Worm (Caenorhabditis elegans) whole organism, L2 larva: Measurements from ENCODE around the gene nas-16.
"Not testable (repeated sequence)": the region's sequence is repeated elsewhere in the genome, so short reads cannot be mapped to it uniquely, and the experiment has no call there.

Experiments
- C34F6.9 ChIP-seq: fragments of 150-350 bp; optimal IDR thresholded peaks from 2 replicates; lab custom pipeline; 2014; ENCODE audit warnings: missing biosample characterization, missing genetic modification characterization
- Y55F3AM.14 ChIP-seq: fragments of 200-800 bp; sonication (Bioruptor generic); optimal IDR thresholded peaks from 2 replicates; lab custom pipeline; 2018; ENCODE audit warnings: mild to moderate bottlenecking, missing genetic modification characterization, missing compliant biosample characterization
- ZK546.5 ChIP-seq: sonication (generic microtip); optimal IDR thresholded peaks from 2 replicates; lab custom pipeline; 2017; ENCODE audit warnings: missing biosample characterization, missing genetic modification characterization
- alr-1 ChIP-seq: fragments of 150-350 bp; optimal IDR thresholded peaks from 2 replicates; lab custom pipeline; 2014; ENCODE audit warnings: missing biosample characterization, missing genetic modification characterization
- aly-2 ChIP-seq: fragments of 150-350 bp; optimal IDR thresholded peaks from 2 replicates; lab custom pipeline; 2014; ENCODE audit warnings: missing biosample characterization, missing genetic modification characterization
- ama-1 ChIP-seq: fragments of 150-350 bp; optimal IDR thresholded peaks from 2 replicates; lab custom pipeline; 2018; ENCODE audit warnings: inconsistent platforms
- blmp-1 ChIP-seq: sonication (generic microtip); optimal IDR thresholded peaks from 2 replicates; lab custom pipeline; 2017; ENCODE audit warnings: missing genetic modification characterization, mild to moderate bottlenecking, missing compliant biosample characterization, antibody characterized with exemption, moderate library complexity; ENCODE audit not compliant: insufficient read depth
- crh-2 ChIP-seq: sonication (generic microtip); optimal IDR thresholded peaks from 2 replicates; lab custom pipeline; 2017; ENCODE audit warnings: missing biosample characterization, missing genetic modification characterization
- dmd-4 ChIP-seq: sonication (generic microtip); optimal IDR thresholded peaks from 2 replicates; lab custom pipeline; 2017; ENCODE audit warnings: missing biosample characterization, missing genetic modification characterization
- egl-27 ChIP-seq: sonication (generic microtip); optimal IDR thresholded peaks from 3 replicates; lab custom pipeline; 2017; ENCODE audit warnings: missing biosample characterization, missing genetic modification reagents, missing genetic modification characterization
- fos-1 ChIP-seq: fragments of 150-350 bp; optimal IDR thresholded peaks from 2 replicates; lab custom pipeline; 2014; ENCODE audit warnings: missing biosample characterization, missing genetic modification characterization
- gmeb-1 ChIP-seq: fragments of 150-350 bp; optimal IDR thresholded peaks from 2 replicates; lab custom pipeline; 2014; ENCODE audit warnings: missing biosample characterization, missing genetic modification characterization
- lin-13 ChIP-seq: fragments of 150-350 bp; optimal IDR thresholded peaks from 2 replicates; lab custom pipeline; 2014; ENCODE audit warnings: missing biosample characterization, missing genetic modification reagents, missing genetic modification characterization
- lin-39 ChIP-seq: fragments of 150-350 bp; optimal IDR thresholded peaks from 2 replicates; lab custom pipeline; 2014; ENCODE audit warnings: missing biosample characterization, missing genetic modification reagents, missing genetic modification characterization
- mab-5 ChIP-seq: fragments of 150-350 bp; optimal IDR thresholded peaks from 2 replicates; lab custom pipeline; 2014; ENCODE audit warnings: missing biosample characterization, missing genetic modification characterization
- mdl-1 ChIP-seq, 2 experiments: fragments of 150-350 bp in 1 of 2; sonication (generic microtip) in 1 of 2; optimal IDR thresholded peaks; 2 replicates each; lab custom pipeline; 2017; ENCODE audit warnings: missing biosample characterization in 2 of 2, missing genetic modification characterization in 2 of 2
- nhr-11 ChIP-seq: fragments of 150-350 bp; optimal IDR thresholded peaks from 2 replicates; lab custom pipeline; 2014; ENCODE audit warnings: missing biosample characterization, missing genetic modification characterization
- nhr-12 ChIP-seq: fragments of 150-350 bp; optimal IDR thresholded peaks from 2 replicates; lab custom pipeline; 2014; ENCODE audit warnings: missing biosample characterization, missing genetic modification characterization
- nhr-129 ChIP-seq: fragments of 150-350 bp; optimal IDR thresholded peaks from 2 replicates; lab custom pipeline; 2014; ENCODE audit warnings: missing biosample characterization, missing genetic modification characterization
- nhr-21 ChIP-seq: fragments of 150-350 bp; optimal IDR thresholded peaks from 2 replicates; lab custom pipeline; 2014; ENCODE audit warnings: missing biosample characterization, missing genetic modification characterization
- nhr-23 ChIP-seq: fragments of 150-350 bp; optimal IDR thresholded peaks from 2 replicates; lab custom pipeline; 2014; ENCODE audit warnings: missing biosample characterization, missing genetic modification reagents, missing genetic modification characterization
- nhr-237 ChIP-seq: fragments of 150-350 bp; optimal IDR thresholded peaks from 2 replicates; lab custom pipeline; 2014; ENCODE audit warnings: missing biosample characterization, missing genetic modification characterization
- nhr-25 ChIP-seq: fragments of 150-350 bp; sonication (generic microtip); optimal IDR thresholded peaks from 3 replicates; lab custom pipeline; 2014; ENCODE audit warnings: missing biosample characterization, missing genetic modification characterization
- nhr-6 ChIP-seq: fragments of 150-350 bp; optimal IDR thresholded peaks from 2 replicates; lab custom pipeline; 2014; ENCODE audit warnings: missing biosample characterization, missing genetic modification characterization
- peb-1 ChIP-seq: fragments of 150-350 bp; optimal IDR thresholded peaks from 2 replicates; lab custom pipeline; 2014; ENCODE audit warnings: missing biosample characterization, missing genetic modification characterization
- sem-4 ChIP-seq: fragments of 150-350 bp; optimal IDR thresholded peaks from 2 replicates; lab custom pipeline; 2014; ENCODE audit warnings: missing biosample characterization, missing genetic modification reagents, missing genetic modification characterization
- sma-3 ChIP-seq: sonication (generic microtip); optimal IDR thresholded peaks from 2 replicates; lab custom pipeline; 2016; ENCODE audit warnings: missing genetic modification reagents, missing genetic modification characterization, missing compliant biosample characterization
- sma-9 ChIP-seq, 2 experiments: fragments of 150-350 bp in 1 of 2; sonication (generic microtip) in 1 of 2; optimal IDR thresholded peaks; 2 replicates each; lab custom pipeline; 2014 to 2016; ENCODE audit warnings: missing genetic modification characterization in 2 of 2, mild to moderate bottlenecking in 1 of 2, missing biosample characterization in 1 of 2, missing compliant biosample characterization in 1 of 2, missing genetic modification reagents in 1 of 2, moderate library complexity in 1 of 2
- unc-39 ChIP-seq: fragments of 150-350 bp; optimal IDR thresholded peaks from 2 replicates; lab custom pipeline; 2014; ENCODE audit warnings: missing biosample characterization, missing genetic modification characterization
- unc-62 ChIP-seq: fragments of 150-350 bp; optimal IDR thresholded peaks from 2 replicates; lab custom pipeline; 2014; ENCODE audit warnings: missing biosample characterization, missing genetic modification reagents, missing genetic modification characterization
- zag-1 ChIP-seq: fragments of 150-350 bp; optimal IDR thresholded peaks from 2 replicates; lab custom pipeline; 2014; ENCODE audit warnings: missing biosample characterization, missing genetic modification characterization
- ztf-11 ChIP-seq: sonication (generic microtip); optimal IDR thresholded peaks from 2 replicates; lab custom pipeline; 2017; ENCODE audit warnings: missing biosample characterization, missing genetic modification characterization
- ztf-4 ChIP-seq: fragments of 150-350 bp; optimal IDR thresholded peaks from 2 replicates; lab custom pipeline; 2014; ENCODE audit warnings: missing biosample characterization, missing genetic modification characterization

Gene nas-16

DNA sequence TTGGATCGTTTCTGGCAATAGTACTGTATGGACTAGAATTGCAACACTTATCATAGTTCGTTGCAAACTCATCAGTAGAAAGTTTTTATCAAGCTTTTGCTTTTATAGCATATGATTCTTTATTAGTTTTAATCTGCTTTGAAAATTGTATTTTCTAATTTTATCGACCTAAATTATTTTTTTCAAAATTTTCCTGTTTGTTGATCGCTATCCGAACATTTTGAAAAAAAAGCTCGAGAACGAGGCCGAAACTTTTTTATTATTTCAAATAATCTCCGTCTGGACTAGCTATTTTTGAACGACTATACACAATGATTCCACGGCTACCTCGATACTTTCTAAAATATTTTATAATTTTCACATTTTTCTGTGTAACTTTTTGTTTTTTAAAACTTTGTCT, 5.7 kb upstream of the nas-16 start, which contains the start of gene F55C10.4:
Gene F55C10.4, plus strand, starts transcription at position 301 of the 400 bp plus-strand sequence.
- no peak for TF ChIP-seq Y55F3AM.14 (GFP tag; lab: Kevin White, UChicago)
- TF ChIP-seq ztf-11 (tag; lab: Kevin White, UChicago) = no peak
- TF ChIP-seq C34F6.9 (tag; lab: Kevin White, UChicago) = no peak
- no peak for TF ChIP-seq nhr-11 (tag; lab: Kevin White, UChicago)
- TF ChIP-seq sma-9 (GFP tag; optimal IDR thresholded peaks at IDR 0.05; lab: Kevin White, UChicago) = no peak
- no peak for TF ChIP-seq sma-9 (tag; optimal IDR thresholded peaks at IDR 0.05; lab: Kevin White, UChicago)
- TF ChIP-seq crh-2 (tag; lab: Kevin White, UChicago) = no peak
- no peak for TF ChIP-seq nhr-6 (tag; lab: Kevin White, UChicago)
- no peak for TF ChIP-seq zag-1
- no peak for TF ChIP-seq sem-4 (tag; lab: Kevin White, UChicago)
- TF ChIP-seq unc-62 (GFP tag; lab: Kevin White, UChicago) = no peak
- no peak for TF ChIP-seq alr-1 (tag; lab: Kevin White, UChicago)

DNA sequence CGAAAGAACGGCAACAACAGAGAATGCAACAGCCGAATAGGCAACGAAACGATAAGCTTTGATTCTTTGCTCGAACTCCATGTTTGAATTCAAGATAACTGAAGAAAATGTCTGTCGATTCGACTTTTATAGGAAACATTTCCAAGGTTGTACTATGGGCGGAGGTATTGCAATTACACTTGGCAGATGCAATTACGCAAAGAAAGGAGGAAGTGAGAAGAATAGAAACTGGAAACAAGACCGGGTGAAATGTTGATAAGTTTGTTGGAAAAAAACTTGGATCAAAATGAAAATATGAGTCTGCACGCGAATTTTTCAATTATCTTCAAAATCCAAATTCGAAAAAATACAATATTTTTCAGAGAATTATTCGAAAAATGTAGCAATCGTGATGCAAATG, 2.3 kb upstream of the nas-16 start, which contains the start of gene col-155:
Gene col-155, minus strand, starts transcription at position 101 of the 400 bp plus-strand sequence.
- TF ChIP-seq zag-1 = no peak
- no peak for TF ChIP-seq sma-3 (GFP tag; lab: Kevin White, UChicago)
- no peak for TF ChIP-seq aly-2
- no peak for TF ChIP-seq ama-1 (lab: Kevin White, UChicago)
- no peak for TF ChIP-seq nhr-237 (tag; lab: Kevin White, UChicago)
- TF ChIP-seq nhr-129 (tag; lab: Kevin White, UChicago) = no peak
- TF ChIP-seq ZK546.5 = no peak
- no peak for TF ChIP-seq unc-62 (GFP tag; lab: Kevin White, UChicago)

DNA sequence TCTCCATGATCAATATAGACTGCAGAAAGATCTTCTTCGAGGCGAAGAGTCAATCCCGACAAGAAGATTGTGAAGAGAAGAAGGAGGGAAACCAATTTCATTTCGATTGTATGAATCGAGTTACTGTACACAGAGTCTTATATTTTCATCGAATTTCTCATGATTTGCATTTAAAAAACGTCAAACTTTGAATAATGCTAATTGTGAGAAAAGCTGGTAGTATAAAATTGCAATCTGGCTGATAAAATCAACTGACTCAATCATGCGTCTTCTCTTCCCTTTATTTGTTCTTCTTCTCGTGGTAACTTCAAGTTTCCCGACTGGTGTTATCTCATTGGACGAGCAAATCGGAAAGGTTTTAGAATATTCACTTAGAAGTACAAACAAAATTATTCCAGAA, 1.7 kb upstream of the nas-16 start, which contains the start of the genes K03B8.11 and K03B8.14:
Gene K03B8.11, minus strand, starts transcription at position 101 of the 400 bp plus-strand sequence.
Gene K03B8.14, plus strand, starts transcription at position 110 of the 400 bp plus-strand sequence.
- TF ChIP-seq nhr-25 (tag; lab: Kevin White, UChicago) (no peak), nhr-12 (tag; lab: Kevin White, UChicago) (no peak), aly-2 (no peak), ztf-4 (tag; lab: Kevin White, UChicago) (no peak), lin-13 (GFP tag; lab: Kevin White, UChicago) (no peak), mdl-1 (tag; optimal IDR thresholded peaks at IDR 0.05; lab: Kevin White, UChicago) (no peak), crh-2 (tag; lab: Kevin White, UChicago) (no peak), egl-27 (tag; lab: Kevin White, UChicago) (no peak), unc-62 (GFP tag; lab: Kevin White, UChicago) (no peak), nhr-237 (tag; lab: Kevin White, UChicago) (no peak), nhr-21 (no peak), lin-39 (tag; lab: Kevin White, UChicago) (no peak), unc-39 (tag; lab: Kevin White, UChicago) (no peak), fos-1 (no peak), blmp-1 (tag; lab: Kevin White, UChicago) (no peak), nhr-23 (no peak), alr-1 (tag; lab: Kevin White, UChicago) (no peak), C34F6.9 (tag; lab: Kevin White, UChicago) (no peak)

DNA sequence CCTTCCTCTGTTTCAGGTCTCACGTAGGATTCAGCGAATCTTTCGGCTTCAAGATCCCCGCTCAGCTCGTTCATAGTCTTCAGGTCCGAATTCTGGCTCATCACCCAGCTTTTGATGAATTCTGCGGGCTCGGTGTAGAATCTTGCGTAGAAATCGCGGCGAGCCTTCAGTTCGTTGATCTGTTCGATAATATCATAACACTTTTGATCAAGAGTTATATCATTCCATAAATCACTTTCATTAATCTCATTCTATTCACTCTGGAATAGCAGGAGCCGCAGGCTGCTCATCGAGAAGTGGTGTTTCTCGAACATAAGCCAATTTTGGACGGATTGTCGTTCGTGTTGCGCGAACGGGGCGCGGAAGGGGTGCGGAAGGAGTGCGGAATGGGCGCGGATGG, 2.9 kb downstream of the nas-16 start, which contains the start of gene K03B8.4:
Gene K03B8.4, minus strand, starts transcription at position 101 of the 400 bp plus-strand sequence.
- TF ChIP-seq dmd-4 (tag; lab: Kevin White, UChicago); unc-39 (tag; lab: Kevin White, UChicago); aly-2: not testable (repeated sequence)

DNA sequence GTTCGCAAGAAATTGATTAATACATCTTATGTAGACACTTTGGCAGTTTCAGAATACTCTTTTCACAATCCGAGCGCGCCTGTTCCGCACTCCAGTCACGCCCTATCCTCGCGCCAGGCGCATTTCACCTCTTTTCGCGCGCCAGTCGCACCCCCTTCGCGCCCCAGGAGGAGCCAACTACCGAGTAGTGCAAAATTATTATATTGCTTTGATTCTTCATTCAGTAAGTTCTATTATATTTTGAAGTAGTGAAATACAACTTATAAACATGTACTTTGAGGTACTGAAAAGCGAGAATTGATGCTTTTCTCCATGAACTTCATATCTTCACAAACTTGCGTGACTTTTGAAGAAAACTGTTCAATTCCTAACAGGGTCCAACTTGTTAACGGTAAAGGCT, 4.0 kb downstream of the nas-16 start, which contains the start of gene nas-18:
Gene nas-18, plus strand, starts transcription at position 301 of the 400 bp plus-strand sequence.
- TF ChIP-seq peb-1, mab-5, gmeb-1 (tag; lab: Kevin White, UChicago): not testable (repeated sequence)
